Worm (Caenorhabditis elegans) whole organism, young adult: ENCODE data around the gene srg-26.
A peak's percentile ranks its signal among the peaks of the same experiment; 100 is the strongest.

Experiments used
- C17E4.6 ChIP-seq: fragments of 200-800 bp; sonication (Bioruptor generic); IDR thresholded peaks from 2 replicates; pipeline ENCODE4 v1.3.6; 2022; ENCODE audit warnings: missing genetic modification reagents, missing genetic modification characterization, missing compliant biosample characterization
- F57C9.4 ChIP-seq: sonication (generic microtip); optimal IDR thresholded peaks from 2 replicates; lab custom pipeline; 2017; ENCODE audit warnings: mild to moderate bottlenecking, missing genetic modification characterization, missing compliant biosample characterization
- K11D2.4 ChIP-seq: fragments of 200-800 bp; sonication (Bioruptor generic); IDR thresholded peaks from 2 replicates; pipeline ENCODE4 v1.3.6; 2022; ENCODE audit warnings: missing genetic modification reagents, missing genetic modification characterization, missing compliant biosample characterization
- T07F8.4 ChIP-seq: sonication (generic microtip); optimal IDR thresholded peaks from 2 replicates; lab custom pipeline; 2016; ENCODE audit warnings: mild to moderate bottlenecking, missing genetic modification characterization, moderate library complexity, missing compliant biosample characterization
- Y56A3A.18 ChIP-seq: fragments of 200-800 bp; sonication (Bioruptor generic); IDR thresholded peaks from 2 replicates; pipeline ENCODE4 v1.3.6; 2022; ENCODE audit warnings: missing genetic modification reagents, missing genetic modification characterization, missing compliant biosample characterization
- akir-1 ChIP-seq: fragments of 200-800 bp; sonication (Bioruptor generic); optimal IDR thresholded peaks from 2 replicates; lab custom pipeline; 2018; ENCODE audit warnings: mild to moderate bottlenecking, missing genetic modification characterization, moderate library complexity, missing compliant biosample characterization
- aptf-2 ChIP-seq: fragments of 200-800 bp; sonication (Bioruptor generic); conservative IDR thresholded peaks from 2 replicates; pipeline ENCODE4 v1.3.6; 2022; ENCODE audit warnings: missing genetic modification reagents, missing genetic modification characterization, missing compliant biosample characterization
- atf-7 ChIP-seq: sonication (generic microtip); optimal IDR thresholded peaks from 2 replicates; lab custom pipeline; 2017; ENCODE audit warnings: mild to moderate bottlenecking, missing genetic modification characterization, missing compliant biosample characterization
- athp-1 ChIP-seq: sonication (generic microtip); optimal IDR thresholded peaks from 2 replicates; lab custom pipeline; 2017; ENCODE audit warnings: mild to moderate bottlenecking, missing genetic modification characterization, missing compliant biosample characterization
- attf-5 ChIP-seq: fragments of 200-800 bp; sonication (Bioruptor generic); optimal IDR thresholded peaks from 2 replicates; lab custom pipeline; 2018; ENCODE audit warnings: mild to moderate bottlenecking, missing genetic modification characterization, missing compliant biosample characterization
- bed-2 ChIP-seq: fragments of 200-800 bp; sonication (Bioruptor generic); IDR thresholded peaks from 2 replicates; pipeline ENCODE4 v1.3.6; 2022; ENCODE audit warnings: missing genetic modification reagents, missing genetic modification characterization, missing compliant biosample characterization
- ccch-3 ChIP-seq: fragments of 200-800 bp; sonication (Bioruptor generic); optimal IDR thresholded peaks from 2 replicates; lab custom pipeline; 2018; ENCODE audit warnings: mild to moderate bottlenecking, missing genetic modification characterization, missing compliant biosample characterization
- ceh-27 ChIP-seq: fragments of 200-800 bp; sonication (Bioruptor generic); optimal IDR thresholded peaks from 2 replicates; lab custom pipeline; 2018; ENCODE audit warnings: mild to moderate bottlenecking, missing genetic modification characterization, moderate library complexity, missing compliant biosample characterization
- ceh-58 ChIP-seq: fragments of 200-800 bp; sonication (Bioruptor generic); IDR thresholded peaks from 2 replicates; pipeline ENCODE4 v1.3.6; 2022; ENCODE audit warnings: missing genetic modification characterization, missing compliant biosample characterization
- die-1 ChIP-seq: sonication (generic microtip); optimal IDR thresholded peaks from 2 replicates; lab custom pipeline; 2016; ENCODE audit warnings: missing genotype, mild to moderate bottlenecking, missing genetic modification characterization, missing compliant biosample characterization
- dpl-1 ChIP-seq: fragments of 150-350 bp; optimal IDR thresholded peaks from 2 replicates; lab custom pipeline; 2014; ENCODE audit warnings: missing biosample characterization, missing genetic modification reagents, missing genetic modification characterization
- egl-44 ChIP-seq: fragments of 200-800 bp; sonication (Bioruptor generic); IDR thresholded peaks from 2 replicates; pipeline ENCODE4 v1.3.6; 2022; ENCODE audit warnings: missing genetic modification reagents, missing genetic modification characterization, missing compliant biosample characterization
- ets-4 ChIP-seq: fragments of 200-800 bp; sonication (Bioruptor generic); optimal IDR thresholded peaks from 2 replicates; lab custom pipeline; 2018; ENCODE audit warnings: mild to moderate bottlenecking, missing genetic modification characterization, missing compliant biosample characterization
- fkh-3 ChIP-seq: sonication (generic microtip); optimal IDR thresholded peaks from 2 replicates; lab custom pipeline; 2016; ENCODE audit warnings: mild to moderate bottlenecking, missing genetic modification characterization, missing compliant biosample characterization
- gei-17 ChIP-seq: fragments of 200-800 bp; sonication (Bioruptor generic); optimal IDR thresholded peaks from 2 replicates; lab custom pipeline; 2018; ENCODE audit warnings: mild to moderate bottlenecking, missing genetic modification characterization, missing compliant biosample characterization
- hsf-1 ChIP-seq: fragments of 200-800 bp; sonication (Bioruptor generic); IDR thresholded peaks from 2 replicates; pipeline ENCODE4 v1.3.6; 2022; ENCODE audit warnings: missing genetic modification reagents, missing genetic modification characterization, missing compliant biosample characterization
- let-607 ChIP-seq, 2 experiments: fragments of 200-800 bp in 1 of 2; sonication (Bioruptor generic) in 1 of 2; sonication (generic microtip) in 1 of 2; optimal IDR thresholded peaks; 2 replicates each; lab custom pipeline; 2016 to 2018; ENCODE audit warnings: mild to moderate bottlenecking in 2 of 2, missing compliant biosample characterization in 2 of 2, missing genetic modification characterization in 2 of 2, moderate library complexity in 2 of 2, missing genotype in 1 of 2
- lin-54 ChIP-seq: fragments of 200-800 bp; sonication (Bioruptor generic); optimal IDR thresholded peaks from 2 replicates; lab custom pipeline; 2018; ENCODE audit warnings: mild to moderate bottlenecking, missing genetic modification characterization, missing compliant biosample characterization
- lir-1 ChIP-seq: fragments of 200-800 bp; sonication (Bioruptor generic); conservative IDR thresholded peaks from 2 replicates; pipeline ENCODE4 v1.3.6; 2022; ENCODE audit warnings: missing genetic modification reagents, missing genetic modification characterization, missing compliant biosample characterization
- lsl-1 ChIP-seq: fragments of 200-800 bp; sonication (Bioruptor generic); optimal IDR thresholded peaks from 2 replicates; lab custom pipeline; 2018; ENCODE audit warnings: mild to moderate bottlenecking, missing genetic modification characterization, moderate library complexity, missing compliant biosample characterization
- madf-10 ChIP-seq: sonication (generic microtip); optimal IDR thresholded peaks from 2 replicates; lab custom pipeline; 2016; ENCODE audit warnings: mild to moderate bottlenecking, missing genetic modification characterization, missing compliant biosample characterization
- madf-6 ChIP-seq: fragments of 200-800 bp; sonication (Bioruptor generic); IDR thresholded peaks from 2 replicates; pipeline ENCODE4 v1.3.6; 2022; ENCODE audit warnings: missing genetic modification reagents, missing genetic modification characterization, missing compliant biosample characterization
- mcd-1 ChIP-seq: fragments of 200-800 bp; sonication (Bioruptor generic); IDR thresholded peaks from 2 replicates; pipeline ENCODE4 v1.3.6; 2022; ENCODE audit warnings: missing genetic modification reagents, missing genetic modification characterization, missing compliant biosample characterization
- mxl-1 ChIP-seq: sonication (generic microtip); optimal IDR thresholded peaks from 2 replicates; lab custom pipeline; 2016; ENCODE audit warnings: missing genetic modification characterization, missing compliant biosample characterization
- nhr-120 ChIP-seq: fragments of 200-800 bp; sonication (Bioruptor generic); IDR thresholded peaks from 2 replicates; pipeline ENCODE4 v1.3.6; 2022; ENCODE audit warnings: missing genetic modification characterization, missing compliant biosample characterization
- nhr-179 ChIP-seq: sonication (generic microtip); optimal IDR thresholded peaks from 2 replicates; lab custom pipeline; 2016; ENCODE audit warnings: mild to moderate bottlenecking, missing genetic modification characterization, missing compliant biosample characterization
- rcor-1 ChIP-seq: fragments of 200-800 bp; sonication (Bioruptor generic); IDR thresholded peaks from 2 replicates; pipeline ENCODE4 v1.3.6; 2022; ENCODE audit warnings: missing genetic modification reagents, missing genetic modification characterization, missing compliant biosample characterization
- rec-8 ChIP-seq, 2 experiments: sonication (generic microtip); optimal IDR thresholded peaks; 2 replicates each; lab custom pipeline; 2016; ENCODE audit warnings: mild to moderate bottlenecking in 2 of 2, missing genetic modification characterization in 2 of 2, missing genetic modification reagents in 2 of 2, missing genotype in 2 of 2, missing biosample characterization in 1 of 2, missing compliant biosample characterization in 1 of 2, moderate library complexity in 1 of 2
- snpc-1.3 ChIP-seq: sonication (generic microtip); optimal IDR thresholded peaks from 2 replicates; lab custom pipeline; 2017; ENCODE audit warnings: missing genetic modification characterization, mild to moderate bottlenecking, missing compliant biosample characterization, antibody characterized with exemption, moderate library complexity, missing genotype, missing genetic modification reagents; ENCODE audit not compliant: insufficient read depth
- snpc-3.4 ChIP-seq: sonication (generic microtip); optimal IDR thresholded peaks from 2 replicates; lab custom pipeline; 2017; ENCODE audit warnings: missing genetic modification characterization, mild to moderate bottlenecking, missing compliant biosample characterization, antibody characterized with exemption, moderate library complexity, missing genotype, missing genetic modification reagents
- snpc-4 ChIP-seq, 5 experiments: fragments of 150-350 bp in 1 of 5; sonication (generic microtip) in 4 of 5; optimal IDR thresholded peaks; 2 replicates each; lab custom pipeline; 2014 to 2018; ENCODE audit warnings: missing genetic modification characterization in 5 of 5, missing biosample characterization in 3 of 5, antibody characterized with exemption in 2 of 5, mild to moderate bottlenecking in 2 of 5, missing compliant biosample characterization in 2 of 5, missing genotype in 2 of 5, moderate library complexity in 2 of 5, missing genetic modification reagents in 1 of 5
- somi-1 ChIP-seq: fragments of 200-800 bp; sonication (Bioruptor generic); optimal IDR thresholded peaks from 2 replicates; lab custom pipeline; 2018; ENCODE audit warnings: mild to moderate bottlenecking, missing genetic modification characterization, missing compliant biosample characterization
- tbx-9 ChIP-seq: sonication (generic microtip); optimal IDR thresholded peaks from 2 replicates; lab custom pipeline; 2016; ENCODE audit warnings: borderline replicate concordance, missing genetic modification characterization, inconsistent platforms, missing compliant biosample characterization
- tlf-1 ChIP-seq: fragments of 200-800 bp; sonication (Bioruptor generic); optimal IDR thresholded peaks from 2 replicates; lab custom pipeline; 2018; ENCODE audit warnings: mild to moderate bottlenecking, missing genetic modification characterization, missing compliant biosample characterization
- zfh-2 ChIP-seq: fragments of 200-800 bp; sonication (Bioruptor generic); conservative IDR thresholded peaks from 2 replicates; pipeline ENCODE4 v1.3.6; 2022; ENCODE audit warnings: missing genetic modification reagents, missing genetic modification characterization, missing compliant biosample characterization
- ztf-18 ChIP-seq: sonication (generic microtip); optimal IDR thresholded peaks from 2 replicates; lab custom pipeline; 2016; ENCODE audit warnings: missing genotype, mild to moderate bottlenecking, missing genetic modification characterization, missing compliant biosample characterization
- ztf-22 ChIP-seq: fragments of 200-800 bp; sonication (Bioruptor generic); optimal IDR thresholded peaks from 2 replicates; lab custom pipeline; 2018; ENCODE audit warnings: mild to moderate bottlenecking, missing genetic modification characterization, moderate library complexity, missing compliant biosample characterization

The srg-26 gene

DNA sequence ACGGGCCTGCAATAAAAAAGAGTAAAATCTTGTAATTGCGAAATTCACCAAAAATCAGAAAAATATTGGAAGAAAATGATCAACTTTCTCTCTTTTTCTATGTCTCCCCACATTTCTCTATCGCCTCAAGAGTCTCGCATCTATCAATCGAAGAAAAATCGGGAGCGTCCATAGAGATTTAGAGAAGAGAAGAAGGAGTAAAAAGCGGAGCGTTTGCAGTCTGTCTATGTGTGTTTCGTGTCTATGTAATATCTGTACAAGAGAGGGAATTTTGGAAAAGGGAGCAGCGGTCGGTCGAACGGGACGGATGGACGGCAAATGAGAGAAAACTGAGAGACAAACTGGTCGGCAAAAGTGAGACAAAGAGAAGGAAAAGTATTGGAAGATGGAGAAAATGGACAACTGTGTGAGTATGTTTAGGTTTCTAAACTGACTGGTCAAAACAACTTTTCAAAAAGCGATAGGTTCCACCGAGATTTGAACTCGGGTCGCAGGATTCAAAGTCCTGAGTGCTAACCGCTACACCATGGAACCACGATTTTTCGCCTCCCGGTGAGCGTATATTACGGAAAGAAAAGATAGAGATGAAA is 1.3 kb upstream of the srg-26 start (continued):
- TF ChIP-seq C17E4.6 (GFP tag; lab: Robert Waterston, UW) (no peak), snpc-1.3 (no peak), die-1 (tag; lab: Kevin White, UChicago) (peak; percentile 27), ztf-22 (GFP tag; lab: Kevin White, UChicago) (peak; percentile 8), zfh-2 (GFP tag; lab: Robert Waterston, UW) (no peak), akir-1 (GFP tag; lab: Kevin White, UChicago) (no peak), ccch-3 (GFP tag; lab: Kevin White, UChicago) (no peak), madf-6 (peak; percentile 34), lin-54 (GFP tag; lab: Kevin White, UChicago) (peak; percentile 9), lir-1 (GFP tag; lab: Robert Waterston, UW) (no peak)

DNA sequence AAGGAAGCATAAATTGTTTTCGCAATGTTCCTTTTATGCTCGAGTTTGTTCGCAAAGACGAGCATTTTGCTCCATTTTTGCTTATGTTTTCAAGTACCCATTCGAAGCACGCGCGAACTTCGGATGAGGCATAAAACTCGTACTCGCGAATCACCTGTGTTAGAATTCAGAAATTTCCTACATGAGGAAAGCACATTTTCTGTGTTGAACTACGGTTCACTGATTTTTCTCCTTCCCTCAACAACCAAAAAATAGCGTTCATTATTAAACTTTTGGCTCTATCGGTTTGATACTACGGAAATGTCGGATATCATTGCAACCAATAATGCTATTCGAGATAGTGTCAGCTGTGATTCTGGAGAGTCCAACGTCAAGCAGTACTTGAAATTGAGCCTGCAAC is 3.5 kb downstream of the srg-26 start, which contains the start of gene srg-28:
Gene srg-28, plus strand, starts transcription at position 301 of the 400 bp plus-strand sequence.
- no peak for TF ChIP-seq attf-5 (GFP tag; lab: Kevin White, UChicago)
- TF ChIP-seq gei-17, result no peak
- no peak for TF ChIP-seq tlf-1 (GFP tag; lab: Kevin White, UChicago)
- no peak for TF ChIP-seq atf-7 (tag; lab: Kevin White, UChicago)
- no peak for TF ChIP-seq F57C9.4 (tag; lab: Kevin White, UChicago)
- no peak for TF ChIP-seq lsl-1 (GFP tag; lab: Kevin White, UChicago)
- no peak for TF ChIP-seq let-607 (tag; optimal IDR thresholded peaks at IDR 0.05; lab: Kevin White, UChicago)

DNA sequence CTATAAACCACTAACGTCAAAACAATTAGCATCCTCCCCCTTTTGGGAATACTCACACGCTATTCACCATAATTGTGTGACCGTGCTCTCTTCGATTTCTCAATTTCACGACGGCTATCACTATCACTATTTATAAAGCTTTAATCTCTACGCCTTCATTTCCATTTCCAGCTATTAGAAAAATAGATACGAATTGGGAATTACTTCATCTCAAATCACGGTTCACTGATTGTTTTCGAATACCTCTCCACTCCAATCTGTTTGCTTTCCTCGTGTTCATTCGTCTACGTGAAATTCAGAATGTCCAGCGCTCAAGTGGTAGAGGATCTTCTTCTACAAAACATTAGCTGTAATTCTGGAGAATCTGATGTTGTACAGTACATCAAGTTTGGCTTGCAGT is 5.8 kb downstream of the srg-26 start, which contains the start of gene srg-29:
Gene srg-29, plus strand, starts transcription at position 301 of the 400 bp plus-strand sequence.
- TF ChIP-seq somi-1 (GFP tag; lab: Kevin White, UChicago) (no peak), ets-4 (GFP tag; lab: Kevin White, UChicago) (no peak), fkh-3 (tag; lab: Kevin White, UChicago) (no peak), bed-2 (GFP tag; lab: Robert Waterston, UW) (no peak), lin-54 (GFP tag; lab: Kevin White, UChicago) (no peak), egl-44 (no peak), akir-1 (GFP tag; lab: Kevin White, UChicago) (no peak), snpc-1.3 (no peak), athp-1 (tag; lab: Kevin White, UChicago) (no peak), mcd-1 (GFP tag; lab: Robert Waterston, UW) (no peak), rcor-1 (GFP tag; lab: Robert Waterston, UW) (no peak), tbx-9 (no peak), ztf-22 (GFP tag; lab: Kevin White, UChicago) (no peak), ceh-27 (no peak), madf-10 (tag; lab: Kevin White, UChicago) (no peak), nhr-120 (GFP tag; lab: Robert Waterston, UW) (no peak), Y56A3A.18 (no peak), let-607 (tag; optimal IDR thresholded peaks at IDR 0.05; lab: Kevin White, UChicago) (no peak), aptf-2 (GFP tag; lab: Robert Waterston, UW) (no peak), dpl-1 (GFP tag; lab: Kevin White, UChicago) (no peak)

DNA sequence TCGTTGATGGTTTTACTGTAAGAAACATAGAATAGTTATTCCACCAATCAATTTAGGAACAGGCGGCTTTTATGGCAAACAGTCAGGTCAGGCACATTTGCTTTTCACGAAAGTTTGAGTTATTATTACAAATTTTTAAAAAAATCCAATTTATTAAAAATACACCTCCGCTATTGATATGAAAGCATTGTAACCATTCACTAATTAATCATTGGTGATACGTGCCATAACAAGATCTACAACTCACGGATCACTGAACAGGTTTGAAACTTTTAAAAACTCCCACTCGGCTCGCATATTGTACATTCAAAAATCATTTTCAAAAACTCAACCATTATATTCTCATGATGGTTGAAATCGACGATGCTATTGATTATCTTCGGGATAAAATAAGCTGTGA is 8.4 kb downstream of the srg-26 start, which contains the start of gene srg-27:
Gene srg-27, plus strand, starts transcription at position 301 of the 400 bp plus-strand sequence.
- TF ChIP-seq ceh-58 (GFP tag; lab: Robert Waterston, UW) (no peak), T07F8.4 (tag; lab: Kevin White, UChicago) (no peak), ztf-18 (no peak), lsl-1 (GFP tag; lab: Kevin White, UChicago) (no peak), somi-1 (GFP tag; lab: Kevin White, UChicago) (no peak), zfh-2 (GFP tag; lab: Robert Waterston, UW) (no peak), nhr-179 (no peak), K11D2.4 (GFP tag; lab: Robert Waterston, UW) (no peak), snpc-3.4 (tag; lab: Kevin White, UChicago) (no peak), hsf-1 (no peak), snpc-4 (GFP tag; optimal IDR thresholded peaks at IDR 0.05; lab: Kevin White, UChicago) (no peak), snpc-4 (tag; optimal IDR thresholded peaks at IDR 0.05; lab: Kevin White, UChicago) (no peak), mxl-1 (tag; lab: Kevin White, UChicago) (no peak), rec-8 (tag; optimal IDR thresholded peaks at IDR 0.05; lab: Kevin White, UChicago) (no peak)
